Fruit fly (Drosophila melanogaster): ENCODE data around the gene Kul.
A peak's percentile ranks its signal among the peaks of the same experiment; 100 is the strongest.

Gene Kul

DNA sequence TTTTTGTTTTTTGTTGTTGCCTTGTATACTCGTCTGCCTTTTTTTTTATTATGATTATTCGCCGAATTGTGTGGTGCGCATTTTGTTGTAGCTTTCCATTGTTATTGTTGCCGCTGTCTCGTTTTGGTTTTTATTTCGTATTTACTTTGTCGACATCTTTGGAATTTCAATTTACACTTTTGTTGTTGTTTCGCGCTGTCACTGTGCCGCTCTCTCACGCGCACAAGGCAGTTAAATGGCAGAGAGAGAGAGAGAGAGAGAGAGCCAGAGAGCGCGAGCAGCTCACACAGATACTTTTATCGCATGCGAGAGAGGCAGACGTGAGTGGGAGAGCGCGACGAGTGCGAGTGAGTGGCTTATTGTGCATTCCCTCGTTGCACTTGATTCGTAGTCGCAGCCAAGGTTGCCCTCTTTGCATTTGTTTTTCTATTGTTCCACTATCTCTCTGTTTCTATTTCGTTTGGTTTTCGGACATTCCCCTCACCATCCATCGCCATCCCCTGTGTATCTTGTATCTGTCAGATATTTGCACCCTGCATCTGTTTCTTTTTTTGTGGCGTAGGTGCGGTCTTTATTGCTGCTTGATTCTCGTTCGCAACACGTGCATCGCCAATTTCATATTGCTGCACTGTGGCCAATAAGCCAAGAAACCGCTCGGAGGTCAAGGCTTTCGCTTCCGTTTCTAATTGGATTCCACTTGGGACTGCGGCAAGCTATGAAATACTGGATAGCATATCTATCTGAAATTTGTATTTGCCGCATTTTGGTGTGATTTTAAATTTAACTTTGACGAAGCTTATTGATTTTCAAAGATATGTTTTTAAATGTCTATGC, 48.9 kb downstream of the Kul start (continued):
- TF ChIP-seq Bgb (GFP tag; IDR thresholded peaks at IDR 0.05; ENCODE audit: partially characterized antibody) (peak; percentile 38; the same call in 1 of the 2 replicates), CG33557 (GFP tag; optimal IDR thresholded peaks at IDR 0.05) (peak; percentile 43), zf30C (GFP tag; optimal IDR thresholded peaks at IDR 0.05) (no peak), pfk (GFP tag; optimal IDR thresholded peaks at IDR 0.05) (peak; percentile 48), CG6791 (GFP tag; IDR thresholded peaks at IDR 0.05; ENCODE audit: partially characterized antibody) (peak; percentile 19; the same call in 1 of the 3 replicates), vvl (GFP tag; IDR thresholded peaks at IDR 0.05) (peak; percentile 43; the same call in 1 of the 2 replicates), CG14860 (GFP tag; IDR thresholded peaks at IDR 0.05; ENCODE audit: partially characterized antibody) (no peak), wor (GFP tag; IDR thresholded peaks at IDR 0.05) (no peak), CG2875 (GFP tag; optimal IDR thresholded peaks at IDR 0.05) (no peak), ham (GFP tag; IDR thresholded peaks at IDR 0.05) (no peak), pros (GFP tag; optimal IDR thresholded peaks at IDR 0.05) (peak; percentile 29), kah (GFP tag; optimal IDR thresholded peaks at IDR 0.05) (peak; percentile 20), odd (GFP tag; optimal IDR thresholded peaks at IDR 0.05) (no peak), lbe (GFP tag; optimal IDR thresholded peaks at IDR 0.05) (peak; percentile 84), dan (GFP tag; IDR thresholded peaks at IDR 0.05) (no peak), HLHmδ (GFP tag; optimal IDR thresholded peaks at IDR 0.05) (peak; percentile 81), CG7987 (GFP tag; optimal IDR thresholded peaks at IDR 0.05) (peak; percentile 43), CG10209 (GFP tag; optimal IDR thresholded peaks at IDR 0.05) (no peak), pzg (GFP tag; optimal IDR thresholded peaks at IDR 0.05) (no peak), CG4707 (GFP tag; optimal IDR thresholded peaks at IDR 0.05) (peak; percentile 22), nerfin-1 (tag; optimal IDR thresholded peaks at IDR 0.05) (peak; percentile 78), Trl (optimal IDR thresholded peaks at IDR 0.05) (peak; percentile 100), Trl (GFP tag; optimal IDR thresholded peaks at IDR 0.05) (peak; percentile 65), z (GFP tag; IDR thresholded peaks at IDR 0.05) (peak; percentile 98), pan (optimal IDR thresholded peaks at IDR 0.05) (no peak), pan (GFP tag; optimal IDR thresholded peaks at IDR 0.05 in 1 of 2, IDR thresholded peaks at IDR 0.05 in 1 of 2) (peak in 1 of 2 experiments; percentile 34), CG17802 (tag; optimal IDR thresholded peaks at IDR 0.05) (no peak), unc-4 (GFP tag; IDR thresholded peaks at IDR 0.05; ENCODE audit: partially characterized antibody) (peak; percentile 56), CG2120 (GFP tag; optimal IDR thresholded peaks at IDR 0.05) (no peak), CG13287 (GFP tag; IDR thresholded peaks at IDR 0.05; ENCODE audit: partially characterized antibody) (peak; percentile 50; the same call in 1 of the 2 replicates), mirr (GFP tag; optimal IDR thresholded peaks at IDR 0.05) (peak; percentile 47), Fer1 (GFP tag; optimal IDR thresholded peaks at IDR 0.05) (peak; percentile 38), corto (GFP tag; optimal IDR thresholded peaks at IDR 0.05) (peak; percentile 55), B-H2 (GFP tag; optimal IDR thresholded peaks at IDR 0.05) (peak; percentile 23), onecut (GFP tag; IDR thresholded peaks at IDR 0.05) (0 out of 2 replicates have a peak, but pooled peaks have one; percentile 25), nom (GFP tag; optimal IDR thresholded peaks at IDR 0.05) (peak; percentile 23), run (tag; optimal IDR thresholded peaks at IDR 0.05) (peak; percentile 24), CG8359 (GFP tag; optimal IDR thresholded peaks at IDR 0.05; ENCODE audit: borderline replicate concordance) (peak; percentile 20), CG1792 (GFP tag; optimal IDR thresholded peaks at IDR 0.05) (no peak), E2f2 (GFP tag; IDR thresholded peaks at IDR 0.05) (0 out of 2 replicates have a peak, but pooled peaks have one; percentile 17), CG17385 (GFP tag; optimal IDR thresholded peaks at IDR 0.05) (peak; percentile 45), gce (GFP tag; IDR thresholded peaks at IDR 0.05) (no peak; the same call in 2 of the 3 replicates), CG7745 (tag; optimal IDR thresholded peaks at IDR 0.05) (peak; percentile 8), CG9876 (GFP tag; optimal IDR thresholded peaks at IDR 0.05) (no peak), Dll (GFP tag; IDR thresholded peaks at IDR 0.05; ENCODE audit: partially characterized antibody) (peak; percentile 62; the same call in 3 of the 4 replicates), shn (GFP tag; optimal IDR thresholded peaks at IDR 0.05) (no peak), CG6854 (GFP tag; optimal IDR thresholded peaks at IDR 0.05) (peak; percentile 53)

All from whole organism, embryonic.